Worm (Caenorhabditis elegans): ENCODE data around the gene phf-34.

ce11 chrX:9948528-9948927, 49.3 kb upstream of the phf-34 start:
- TF ChIP-seq pbrm-1 (GFP tag; IDR thresholded peaks at IDR 0.05): no peak
- no peak for TF ChIP-seq F55B11.4 (tag; optimal IDR thresholded peaks at IDR 0.05; ENCODE audit: borderline replicate concordance, insufficient read depth)
- TF ChIP-seq unc-62 (GFP tag; optimal IDR thresholded peaks at IDR 0.05): no peak
- no peak for TF ChIP-seq ceh-58 (GFP tag; IDR thresholded peaks at IDR 0.05)
- TF ChIP-seq K12H6.12 (tag; optimal IDR thresholded peaks at IDR 0.05): no peak
- TF ChIP-seq tbp1 (GFP tag; optimal IDR thresholded peaks at IDR 0.05): no peak
- TF ChIP-seq ceh-79 (tag; optimal IDR thresholded peaks at IDR 0.05): no peak
- TF ChIP-seq rcor-1 (GFP tag; IDR thresholded peaks at IDR 0.05): no peak
- no peak for TF ChIP-seq ztf-26 (tag; optimal IDR thresholded peaks at IDR 0.05)
- TF ChIP-seq efl-1 (GFP tag; optimal IDR thresholded peaks at IDR 0.05): no peak
